Worm (Caenorhabditis elegans) whole organism, L2 larva: ENCODE data around the gene F42A9.9.

Source experiments
- C34F6.9 ChIP-seq: fragments of 150-350 bp; optimal IDR thresholded peaks from 2 replicates; lab custom pipeline; 2014; ENCODE audit warnings: missing biosample characterization, missing genetic modification characterization
- F13H6.1 ChIP-seq: sonication (generic microtip); optimal IDR thresholded peaks from 2 replicates; lab custom pipeline; 2016; ENCODE audit warnings: missing genetic modification characterization, missing compliant biosample characterization
- R02D3.7 ChIP-seq: fragments of 150-350 bp; optimal IDR thresholded peaks from 2 replicates; lab custom pipeline; 2014; ENCODE audit warnings: missing biosample characterization, missing genetic modification characterization
- Y55F3AM.14 ChIP-seq: fragments of 200-800 bp; sonication (Bioruptor generic); optimal IDR thresholded peaks from 2 replicates; lab custom pipeline; 2018; ENCODE audit warnings: mild to moderate bottlenecking, missing genetic modification characterization, missing compliant biosample characterization
- ZK546.5 ChIP-seq: sonication (generic microtip); optimal IDR thresholded peaks from 2 replicates; lab custom pipeline; 2017; ENCODE audit warnings: missing biosample characterization, missing genetic modification characterization
- ama-1 ChIP-seq: fragments of 150-350 bp; optimal IDR thresholded peaks from 2 replicates; lab custom pipeline; 2018; ENCODE audit warnings: inconsistent platforms
- blmp-1 ChIP-seq: sonication (generic microtip); optimal IDR thresholded peaks from 2 replicates; lab custom pipeline; 2017; ENCODE audit warnings: missing genetic modification characterization, mild to moderate bottlenecking, missing compliant biosample characterization, antibody characterized with exemption, moderate library complexity; ENCODE audit not compliant: insufficient read depth
- ceh-16 ChIP-seq: fragments of 150-350 bp; optimal IDR thresholded peaks from 2 replicates; lab custom pipeline; 2014; ENCODE audit warnings: missing biosample characterization, missing genetic modification characterization
- ceh-82 ChIP-seq: fragments of 150-350 bp; optimal IDR thresholded peaks from 2 replicates; lab custom pipeline; 2014; ENCODE audit warnings: missing biosample characterization, missing genetic modification characterization
- crh-2 ChIP-seq: sonication (generic microtip); optimal IDR thresholded peaks from 2 replicates; lab custom pipeline; 2017; ENCODE audit warnings: missing biosample characterization, missing genetic modification characterization
- egl-27 ChIP-seq: sonication (generic microtip); optimal IDR thresholded peaks from 3 replicates; lab custom pipeline; 2017; ENCODE audit warnings: missing biosample characterization, missing genetic modification reagents, missing genetic modification characterization
- elt-1 ChIP-seq: fragments of 150-350 bp; optimal IDR thresholded peaks from 2 replicates; lab custom pipeline; 2014; ENCODE audit warnings: missing biosample characterization, missing genetic modification characterization
- fos-1 ChIP-seq: fragments of 150-350 bp; optimal IDR thresholded peaks from 2 replicates; lab custom pipeline; 2014; ENCODE audit warnings: missing biosample characterization, missing genetic modification characterization
- gmeb-1 ChIP-seq: fragments of 150-350 bp; optimal IDR thresholded peaks from 2 replicates; lab custom pipeline; 2014; ENCODE audit warnings: missing biosample characterization, missing genetic modification characterization
- lin-11 ChIP-seq: fragments of 150-350 bp; sonication (generic microtip); optimal IDR thresholded peaks from 2 replicates; lab custom pipeline; 2014; ENCODE audit warnings: missing biosample characterization, missing genetic modification characterization, inconsistent platforms, mixed read lengths
- lin-13 ChIP-seq: fragments of 150-350 bp; optimal IDR thresholded peaks from 2 replicates; lab custom pipeline; 2014; ENCODE audit warnings: missing biosample characterization, missing genetic modification reagents, missing genetic modification characterization
- lin-39 ChIP-seq: fragments of 150-350 bp; optimal IDR thresholded peaks from 2 replicates; lab custom pipeline; 2014; ENCODE audit warnings: missing biosample characterization, missing genetic modification reagents, missing genetic modification characterization
- lsy-2 ChIP-seq, 2 experiments: fragments of 150-350 bp in 1 of 2; sonication (generic microtip) in 1 of 2; optimal IDR thresholded peaks; 2 replicates each; lab custom pipeline; 2014 to 2017; ENCODE audit warnings: missing biosample characterization in 2 of 2, missing genetic modification characterization in 2 of 2
- mab-5 ChIP-seq: fragments of 150-350 bp; optimal IDR thresholded peaks from 2 replicates; lab custom pipeline; 2014; ENCODE audit warnings: missing biosample characterization, missing genetic modification characterization
- mdl-1 ChIP-seq, 2 experiments: fragments of 150-350 bp in 1 of 2; sonication (generic microtip) in 1 of 2; optimal IDR thresholded peaks; 2 replicates each; lab custom pipeline; 2017; ENCODE audit warnings: missing biosample characterization in 2 of 2, missing genetic modification characterization in 2 of 2
- nhr-10 ChIP-seq: sonication (generic microtip); optimal IDR thresholded peaks from 2 replicates; lab custom pipeline; 2017; ENCODE audit warnings: missing biosample characterization, missing genetic modification characterization
- nhr-11 ChIP-seq: fragments of 150-350 bp; optimal IDR thresholded peaks from 2 replicates; lab custom pipeline; 2014; ENCODE audit warnings: missing biosample characterization, missing genetic modification characterization
- nhr-12 ChIP-seq: fragments of 150-350 bp; optimal IDR thresholded peaks from 2 replicates; lab custom pipeline; 2014; ENCODE audit warnings: missing biosample characterization, missing genetic modification characterization
- nhr-129 ChIP-seq: fragments of 150-350 bp; optimal IDR thresholded peaks from 2 replicates; lab custom pipeline; 2014; ENCODE audit warnings: missing biosample characterization, missing genetic modification characterization
- nhr-21 ChIP-seq: fragments of 150-350 bp; optimal IDR thresholded peaks from 2 replicates; lab custom pipeline; 2014; ENCODE audit warnings: missing biosample characterization, missing genetic modification characterization
- nhr-237 ChIP-seq: fragments of 150-350 bp; optimal IDR thresholded peaks from 2 replicates; lab custom pipeline; 2014; ENCODE audit warnings: missing biosample characterization, missing genetic modification characterization
- nhr-25 ChIP-seq: fragments of 150-350 bp; sonication (generic microtip); optimal IDR thresholded peaks from 3 replicates; lab custom pipeline; 2014; ENCODE audit warnings: missing biosample characterization, missing genetic modification characterization
- nhr-6 ChIP-seq: fragments of 150-350 bp; optimal IDR thresholded peaks from 2 replicates; lab custom pipeline; 2014; ENCODE audit warnings: missing biosample characterization, missing genetic modification characterization
- sem-4 ChIP-seq: fragments of 150-350 bp; optimal IDR thresholded peaks from 2 replicates; lab custom pipeline; 2014; ENCODE audit warnings: missing biosample characterization, missing genetic modification reagents, missing genetic modification characterization
- skn-1 ChIP-seq: sonication (generic microtip); optimal IDR thresholded peaks from 2 replicates; lab custom pipeline; 2017; ENCODE audit warnings: missing biosample characterization, missing genetic modification characterization
- sma-3 ChIP-seq: sonication (generic microtip); optimal IDR thresholded peaks from 2 replicates; lab custom pipeline; 2016; ENCODE audit warnings: missing genetic modification reagents, missing genetic modification characterization, missing compliant biosample characterization
- sma-9 ChIP-seq, 2 experiments: fragments of 150-350 bp in 1 of 2; sonication (generic microtip) in 1 of 2; optimal IDR thresholded peaks; 2 replicates each; lab custom pipeline; 2014 to 2016; ENCODE audit warnings: missing genetic modification characterization in 2 of 2, mild to moderate bottlenecking in 1 of 2, missing biosample characterization in 1 of 2, missing compliant biosample characterization in 1 of 2, missing genetic modification reagents in 1 of 2, moderate library complexity in 1 of 2
- snpc-4 ChIP-seq: fragments of 150-350 bp; optimal IDR thresholded peaks from 2 replicates; lab custom pipeline; 2014; ENCODE audit warnings: missing biosample characterization, missing genetic modification characterization
- unc-39 ChIP-seq: fragments of 150-350 bp; optimal IDR thresholded peaks from 2 replicates; lab custom pipeline; 2014; ENCODE audit warnings: missing biosample characterization, missing genetic modification characterization
- unc-55 ChIP-seq: fragments of 150-350 bp; sonication (generic microtip); optimal IDR thresholded peaks from 3 replicates; lab custom pipeline; 2014; ENCODE audit warnings: missing biosample characterization, missing genetic modification reagents, missing genetic modification characterization
- unc-62 ChIP-seq: fragments of 150-350 bp; optimal IDR thresholded peaks from 2 replicates; lab custom pipeline; 2014; ENCODE audit warnings: missing biosample characterization, missing genetic modification reagents, missing genetic modification characterization
- zag-1 ChIP-seq: fragments of 150-350 bp; optimal IDR thresholded peaks from 2 replicates; lab custom pipeline; 2014; ENCODE audit warnings: missing biosample characterization, missing genetic modification characterization
- ztf-1 ChIP-seq: fragments of 200-800 bp; sonication (Bioruptor generic); conservative IDR thresholded peaks from 2 replicates; pipeline ENCODE4 v1.3.6; 2022; ENCODE audit warnings: missing genetic modification characterization, missing compliant biosample characterization
- ztf-11 ChIP-seq: sonication (generic microtip); optimal IDR thresholded peaks from 2 replicates; lab custom pipeline; 2017; ENCODE audit warnings: missing biosample characterization, missing genetic modification characterization
- ztf-4 ChIP-seq: fragments of 150-350 bp; optimal IDR thresholded peaks from 2 replicates; lab custom pipeline; 2014; ENCODE audit warnings: missing biosample characterization, missing genetic modification characterization

Gene F42A9.9

DNA sequence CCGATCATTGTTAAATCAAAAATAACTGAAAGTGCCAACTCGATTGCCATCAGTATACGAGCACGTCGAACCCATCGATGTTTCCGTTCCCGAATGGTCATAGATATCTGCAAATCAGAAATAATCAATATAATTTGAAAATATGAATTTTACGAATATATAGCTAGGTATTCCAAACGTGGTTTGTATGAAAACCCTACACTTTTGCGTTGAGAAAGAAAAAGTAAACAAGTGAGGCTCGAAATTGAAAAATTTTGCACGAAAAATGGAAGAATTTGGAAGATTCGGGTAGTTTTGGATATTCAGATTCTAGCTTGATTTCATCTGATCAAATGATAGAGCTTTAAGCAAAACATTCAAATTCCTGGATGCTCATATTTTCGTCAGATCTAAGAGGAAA lies at the start of gene F42A9.9:
Gene F42A9.9 (minus strand): TSS at position 101 of the 400 bp plus-strand sequence.
- TF ChIP-seq lsy-2 (tag; optimal IDR thresholded peaks at IDR 0.05; lab: Kevin White, UChicago): no peak
- no peak for TF ChIP-seq unc-62 (GFP tag; lab: Kevin White, UChicago)
- TF ChIP-seq blmp-1 (tag; lab: Kevin White, UChicago): no peak
- TF ChIP-seq nhr-11: no peak
- no peak for TF ChIP-seq nhr-6
- TF ChIP-seq lin-11: no peak
- TF ChIP-seq zag-1 (tag; lab: Kevin White, UChicago): no peak
- no peak for TF ChIP-seq sma-9 (GFP tag; optimal IDR thresholded peaks at IDR 0.05; lab: Kevin White, UChicago)
- TF ChIP-seq sma-9 (tag; optimal IDR thresholded peaks at IDR 0.05; lab: Kevin White, UChicago): no peak
- TF ChIP-seq F13H6.1: no peak
- TF ChIP-seq nhr-25 (tag; lab: Kevin White, UChicago): no peak
- no peak for TF ChIP-seq ztf-11 (tag; lab: Kevin White, UChicago)
- TF ChIP-seq Y55F3AM.14 (GFP tag; lab: Kevin White, UChicago): no peak
- TF ChIP-seq gmeb-1: no peak
- no peak for TF ChIP-seq ZK546.5

DNA sequence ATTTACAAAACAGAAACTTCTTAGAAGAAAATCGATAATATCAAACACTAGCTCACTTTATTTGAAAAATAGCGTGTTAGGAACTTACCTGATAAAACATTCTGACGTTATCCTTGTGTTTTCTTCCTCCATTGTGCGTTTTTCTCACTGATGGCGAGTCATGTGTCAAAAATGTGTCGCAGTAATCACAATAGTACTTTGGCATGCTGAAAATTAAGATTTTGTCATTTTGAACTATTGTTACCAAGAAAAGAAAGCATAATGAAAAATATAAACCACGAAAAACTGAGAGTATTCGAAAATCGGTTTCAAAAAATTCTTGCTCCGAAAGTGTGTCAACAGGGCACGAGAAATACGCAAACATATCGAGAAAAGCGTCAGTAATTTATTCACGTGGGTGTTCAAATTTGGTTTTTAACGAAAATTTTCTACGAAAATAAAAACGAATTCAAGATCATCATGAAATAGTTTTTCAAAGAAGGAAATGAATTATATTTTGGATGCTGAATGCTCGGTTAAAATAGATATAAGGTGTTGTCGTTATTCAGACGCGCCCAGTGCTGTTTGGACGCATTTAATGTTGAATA lies 49.0 kb upstream of the F42A9.9 start, which contains the start of gene snrp-3:
Gene snrp-3 (minus strand): TSS at position 206 of the 587 bp plus-strand sequence.
- TF ChIP-seq lsy-2 (tag; optimal IDR thresholded peaks at IDR 0.05; lab: Kevin White, UChicago) (peak; percentile 85 to 94), F13H6.1 (peak; percentile 83), ceh-16 (tag; lab: Kevin White, UChicago) (no peak), ceh-82 (tag; lab: Kevin White, UChicago) (no peak), lin-11 (no peak), crh-2 (tag; lab: Kevin White, UChicago) (peak; percentile 86), snpc-4 (tag; lab: Kevin White, UChicago) (peak; percentile 55), gmeb-1 (peak; percentile 97), unc-55 (GFP tag; lab: Kevin White, UChicago) (peak; percentile 94), nhr-25 (tag; lab: Kevin White, UChicago) (peak; percentile 90), elt-1 (no peak), sem-4 (tag; lab: Kevin White, UChicago) (peak; percentile 62), nhr-129 (peak; percentile 79), ztf-11 (tag; lab: Kevin White, UChicago) (no peak), nhr-6 (peak; percentile 78), lin-39 (tag; lab: Kevin White, UChicago) (no peak), fos-1 (tag; lab: Kevin White, UChicago) (peak; percentile 43), nhr-21 (tag; lab: Kevin White, UChicago) (peak; percentile 78), mab-5 (tag; lab: Kevin White, UChicago) (peak; percentile 73), ztf-1 (GFP tag; lab: Robert Waterston, UW) (no peak), C34F6.9 (tag; lab: Kevin White, UChicago) (peak; percentile 96), unc-39 (tag; lab: Kevin White, UChicago) (no peak), ztf-4 (tag; lab: Kevin White, UChicago) (peak; percentile 30), sma-9 (GFP tag; optimal IDR thresholded peaks at IDR 0.05; lab: Kevin White, UChicago) (peak; percentile 79), sma-9 (tag; optimal IDR thresholded peaks at IDR 0.05; lab: Kevin White, UChicago) (no peak), nhr-10 (peak; percentile 48), nhr-11 (no peak), R02D3.7 (tag; lab: Kevin White, UChicago) (peak; percentile 16), nhr-12 (tag; lab: Kevin White, UChicago) (no peak), skn-1 (tag; lab: Kevin White, UChicago) (no peak), sma-3 (GFP tag; lab: Kevin White, UChicago) (peak; percentile 71), mdl-1 (tag; optimal IDR thresholded peaks at IDR 0.05; lab: Kevin White, UChicago) (peak in 1 of 2 experiments; percentile 75), blmp-1 (tag; lab: Kevin White, UChicago) (no peak), ama-1 (peak; percentile 69), lin-13 (peak; percentile 86), egl-27 (tag; lab: Kevin White, UChicago) (peak; percentile 66), zag-1 (tag; lab: Kevin White, UChicago) (peak; percentile 32), ZK546.5 (no peak), nhr-237 (tag; lab: Kevin White, UChicago) (no peak)
